Worm (Caenorhabditis elegans): Measurements from ENCODE around the gene fis-2.

DNA sequence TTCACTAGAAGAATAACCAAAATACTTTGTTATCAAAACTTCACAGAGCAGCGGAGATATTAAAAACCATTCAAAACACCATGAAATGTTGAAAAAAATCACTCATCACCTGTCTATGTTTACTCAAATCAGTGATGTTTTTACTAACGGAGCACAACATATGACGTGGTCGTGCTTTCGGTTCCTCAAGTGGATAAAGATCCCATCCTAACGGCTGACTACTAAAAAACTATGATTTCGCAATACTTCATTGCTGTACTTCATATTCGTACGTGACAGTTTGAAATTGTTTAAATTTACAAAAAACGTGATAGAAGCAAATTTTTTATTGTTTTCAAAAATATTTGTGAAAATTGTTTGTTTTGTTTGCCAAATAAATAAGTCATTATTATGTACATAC, 27.3 kb downstream of the fis-2 start:
- TF ChIP-seq fkh-10 (GFP tag; optimal IDR thresholded peaks at IDR 0.05) (no peak), nhr-84 (tag; optimal IDR thresholded peaks at IDR 0.05) (no peak), elt-3 (tag; optimal IDR thresholded peaks at IDR 0.05) (no peak)

Data from whole organism, L1 larva.